Fruit fly (Drosophila melanogaster) S2 (cell line): ENCODE results near the gene CG10222.

Experiments
- CG8478 ChIP-seq: fragments of >200 bp; optimal IDR thresholded peaks from 2 replicates; lab custom pipeline; 2018
- CTCF ChIP-seq, 2 experiments: fragments of >200 bp; optimal IDR thresholded peaks; 2 replicates each; lab custom pipeline; 2018

dm6 chr3L:13426573-13426972 lies 14.3 kb upstream of the CG10222 start, which contains the start of gene CG14105:
- TF ChIP-seq CG8478 (lab: Kevin White, UChicago) (no peak), CTCF (optimal IDR thresholded peaks at IDR 0.05; lab: Kevin White, UChicago) (no peak)
